Fruit fly (Drosophila melanogaster) whole organism, embryonic: ENCODE measurements around the gene CG31267.

Experiments
- BEAF-32 ChIP-seq: fragments of 200-800 bp; sonication (Bioruptor generic); optimal IDR thresholded peaks from 3 replicates; lab custom pipeline; 2017; ENCODE audit warnings: missing biosample characterization, missing genetic modification characterization, mild to moderate bottlenecking, moderate library complexity, missing genetic modification reagents
- Blimp-1 ChIP-seq: fragments of 200-800 bp; sonication (Bioruptor generic); optimal IDR thresholded peaks from 3 replicates; lab custom pipeline; 2018; ENCODE audit warnings: missing biosample characterization, missing genetic modification characterization, mild to moderate bottlenecking, moderate library complexity, missing genetic modification reagents
- CG12219 ChIP-seq: fragments of 200-800 bp; sonication (Bioruptor generic); optimal IDR thresholded peaks from 3 replicates; lab custom pipeline; 2018; ENCODE audit warnings: missing biosample characterization, mild to moderate bottlenecking, missing genetic modification characterization
- CG14710 ChIP-seq: fragments of 200-800 bp; sonication (Bioruptor generic); optimal IDR thresholded peaks from 3 replicates; lab custom pipeline; 2019; ENCODE audit warnings: missing biosample characterization, mild to moderate bottlenecking, missing genetic modification characterization, moderate library complexity
- CG17186 ChIP-seq: fragments of 200-800 bp; sonication (Bioruptor generic); optimal IDR thresholded peaks from 3 replicates; lab custom pipeline; 2017; ENCODE audit warnings: missing biosample characterization, missing genetic modification reagents, missing genetic modification characterization
- CG2116 ChIP-seq: fragments of 200-800 bp; sonication (Bioruptor generic); optimal IDR thresholded peaks from 3 replicates; lab custom pipeline; 2018; ENCODE audit warnings: missing biosample characterization, mild to moderate bottlenecking, missing genetic modification characterization
- CG32532 ChIP-seq: fragments of 200-800 bp; sonication (Bioruptor generic); IDR thresholded peaks from 2 replicates; pipeline ENCODE4 v1.3.6; 2022; ENCODE audit warnings: missing biosample characterization, missing genetic modification characterization
- CG3847 ChIP-seq: fragments of 200-800 bp; sonication (Bioruptor generic); IDR thresholded peaks from 2 replicates; pipeline ENCODE4 v1.3.6; 2022; ENCODE audit warnings: missing biosample characterization, missing genetic modification characterization
- CG5953 ChIP-seq: fragments of 200-800 bp; sonication (Bioruptor generic); IDR thresholded peaks from 2 replicates; pipeline ENCODE4 v1.3.6; 2022; ENCODE audit warnings: missing biosample characterization, missing genetic modification characterization
- CG7963 ChIP-seq: fragments of 200-800 bp; sonication (Bioruptor generic); IDR thresholded peaks from 3 replicates; pipeline ENCODE4 v1.3.6; 2022; ENCODE audit warnings: missing biosample characterization, missing genetic modification characterization; ENCODE audit not compliant: partially characterized antibody
- CG8765 ChIP-seq: fragments of 200-800 bp; sonication (Bioruptor generic); IDR thresholded peaks from 2 replicates; pipeline ENCODE4 v1.3.6; 2022; ENCODE audit warnings: missing biosample characterization, missing genetic modification characterization
- CG8924 ChIP-seq: fragments of 200-800 bp; optimal IDR thresholded peaks from 3 replicates; lab custom pipeline; 2019; ENCODE audit warnings: missing biosample characterization, mild to moderate bottlenecking, missing genetic modification characterization, moderate library complexity
- CTCF ChIP-seq: fragments of 200-800 bp; sonication (Bioruptor generic); optimal IDR thresholded peaks from 2 replicates; lab custom pipeline; 2017; ENCODE audit warnings: missing biosample characterization, mild to moderate bottlenecking, missing genetic modification characterization, moderate library complexity
- CoRest ChIP-seq: fragments of 200-800 bp; sonication (Bioruptor generic); optimal IDR thresholded peaks from 3 replicates; lab custom pipeline; 2018; ENCODE audit warnings: missing biosample characterization, mild to moderate bottlenecking, missing genetic modification characterization, moderate library complexity
- CrebB ChIP-seq: fragments of 200-800 bp; sonication (Bioruptor generic); optimal IDR thresholded peaks from 3 replicates; lab custom pipeline; 2018; ENCODE audit warnings: missing biosample characterization, mild to moderate bottlenecking, missing genetic modification characterization
- Dad ChIP-seq: fragments of 200-800 bp; sonication (Bioruptor generic); optimal IDR thresholded peaks from 3 replicates; lab custom pipeline; 2016; ENCODE audit warnings: missing biosample characterization, missing genetic modification characterization
- Eip74EF ChIP-seq, 2 experiments: fragments of 200-800 bp in 1 of 2; fragments of >200 bp in 1 of 2; sonication (Bioruptor generic) in 1 of 2; optimal IDR thresholded peaks; 2 replicates each; lab custom pipeline; 2017 to 2019; ENCODE audit warnings: missing biosample characterization in 2 of 2, missing genetic modification characterization in 2 of 2, mild to moderate bottlenecking in 1 of 2, moderate library complexity in 1 of 2
- Ets97D ChIP-seq: fragments of 200-800 bp; sonication (Bioruptor generic); optimal IDR thresholded peaks from 3 replicates; lab custom pipeline; 2016; ENCODE audit warnings: missing biosample characterization, missing genetic modification characterization
- Kr ChIP-seq: fragments of 200-800 bp; sonication (Bioruptor generic); optimal IDR thresholded peaks from 2 replicates; lab custom pipeline; 2017; ENCODE audit warnings: missing biosample characterization, mild to moderate bottlenecking, missing genetic modification characterization
- Lpt ChIP-seq: fragments of >200 bp; optimal IDR thresholded peaks from 2 replicates; lab custom pipeline; 2018; ENCODE audit warnings: missing biosample characterization, missing genetic modification characterization
- MESR4 ChIP-seq: fragments of 200-800 bp; sonication (Bioruptor generic); optimal IDR thresholded peaks from 2 replicates; lab custom pipeline; 2018; ENCODE audit warnings: missing biosample characterization, mild to moderate bottlenecking, missing genetic modification characterization, moderate library complexity
- Neu2 ChIP-seq: fragments of 200-800 bp; sonication (Bioruptor generic); optimal IDR thresholded peaks from 3 replicates; lab custom pipeline; 2016; ENCODE audit warnings: missing biosample characterization, missing genetic modification characterization, borderline replicate concordance
- Oli ChIP-seq: fragments of 200-800 bp; sonication (Bioruptor generic); optimal IDR thresholded peaks from 2 replicates; lab custom pipeline; 2018; ENCODE audit warnings: missing biosample characterization, mild to moderate bottlenecking, missing genetic modification characterization, moderate library complexity
- Opbp ChIP-seq: fragments of 200-800 bp; sonication (Bioruptor generic); IDR thresholded peaks from 3 replicates; pipeline ENCODE4 v1.3.6; 2022; ENCODE audit warnings: missing biosample characterization, missing genetic modification characterization; ENCODE audit not compliant: partially characterized antibody
- chn ChIP-seq: fragments of 200-800 bp; sonication (Bioruptor generic); optimal IDR thresholded peaks from 2 replicates; lab custom pipeline; 2016; ENCODE audit warnings: missing biosample characterization, missing genetic modification characterization
- gfzf ChIP-seq: fragments of 200-800 bp; sonication (Bioruptor generic); optimal IDR thresholded peaks from 2 replicates; lab custom pipeline; 2016; ENCODE audit warnings: missing biosample characterization, mild to moderate bottlenecking, missing genetic modification characterization, moderate library complexity
- grau ChIP-seq: fragments of 200-800 bp; optimal IDR thresholded peaks from 3 replicates; lab custom pipeline; 2019; ENCODE audit warnings: missing biosample characterization, mild to moderate bottlenecking, missing genetic modification characterization, moderate library complexity
- gsb-n ChIP-seq: fragments of 200-800 bp; sonication (Bioruptor generic); optimal IDR thresholded peaks from 3 replicates; lab custom pipeline; 2018; ENCODE audit warnings: missing biosample characterization, mild to moderate bottlenecking, missing genetic modification characterization
- lbe ChIP-seq: fragments of 200-800 bp; sonication (Bioruptor generic); optimal IDR thresholded peaks from 2 replicates; lab custom pipeline; 2016; ENCODE audit warnings: missing biosample characterization, mild to moderate bottlenecking, missing genetic modification characterization
- nau ChIP-seq: fragments of 200-800 bp; sonication (Bioruptor generic); optimal IDR thresholded peaks from 3 replicates; lab custom pipeline; 2017; ENCODE audit warnings: missing biosample characterization, mild to moderate bottlenecking, missing genetic modification characterization, missing genetic modification reagents
- nmo ChIP-seq: fragments of 200-800 bp; sonication (Bioruptor generic); optimal IDR thresholded peaks from 2 replicates; lab custom pipeline; 2018; ENCODE audit warnings: missing biosample characterization, mild to moderate bottlenecking, missing genetic modification characterization, moderate library complexity
- oc ChIP-seq: fragments of 200-800 bp; sonication (Bioruptor generic); optimal IDR thresholded peaks from 2 replicates; lab custom pipeline; 2018; ENCODE audit warnings: missing biosample characterization, mild to moderate bottlenecking, missing genetic modification characterization, moderate library complexity
- onecut ChIP-seq: fragments of 200-800 bp; sonication (Bioruptor generic); IDR thresholded peaks from 2 replicates; pipeline ENCODE4 v1.3.6; 2022; ENCODE audit warnings: missing biosample characterization, missing genetic modification characterization
- pfk ChIP-seq: fragments of 200-800 bp; sonication (Bioruptor generic); optimal IDR thresholded peaks from 2 replicates; lab custom pipeline; 2018; ENCODE audit warnings: missing biosample characterization, mild to moderate bottlenecking, missing genetic modification characterization, moderate library complexity
- phol ChIP-seq: fragments of 200-800 bp; sonication (Bioruptor generic); optimal IDR thresholded peaks from 3 replicates; lab custom pipeline; 2018; ENCODE audit warnings: missing biosample characterization, mild to moderate bottlenecking, missing genetic modification characterization, moderate library complexity
- pzg ChIP-seq: fragments of 200-800 bp; sonication (Bioruptor generic); optimal IDR thresholded peaks from 3 replicates; lab custom pipeline; 2018; ENCODE audit warnings: missing biosample characterization, mild to moderate bottlenecking, missing genetic modification characterization, moderate library complexity
- row ChIP-seq: fragments of 200-800 bp; sonication (Bioruptor generic); IDR thresholded peaks from 3 replicates; pipeline ENCODE4 v1.3.6; 2022; ENCODE audit warnings: missing biosample characterization, missing genetic modification characterization
- sd ChIP-seq: fragments of 200-800 bp; sonication (Bioruptor generic); optimal IDR thresholded peaks from 3 replicates; lab custom pipeline; 2018; ENCODE audit warnings: missing biosample characterization, mild to moderate bottlenecking, missing genetic modification characterization, moderate library complexity
- sens ChIP-seq: fragments of 200-800 bp; sonication (Bioruptor generic); peaks from one replicate; lab custom pipeline; 2016; ENCODE audit warnings: missing biosample characterization, missing genetic modification characterization
- sens-2 ChIP-seq: fragments of 200-800 bp; sonication (Bioruptor generic); IDR thresholded peaks from 2 replicates; pipeline ENCODE4 v1.3.6; 2022; ENCODE audit warnings: missing biosample characterization, missing genetic modification characterization
- stwl ChIP-seq: fragments of 200-800 bp; sonication (Bioruptor generic); optimal IDR thresholded peaks from 3 replicates; lab custom pipeline; 2018; ENCODE audit warnings: missing biosample characterization, mild to moderate bottlenecking, missing genetic modification characterization, moderate library complexity
- vvl ChIP-seq: fragments of 200-800 bp; sonication (Bioruptor generic); IDR thresholded peaks from 2 replicates; pipeline ENCODE4 v1.3.6; 2022; ENCODE audit warnings: missing biosample characterization, missing genetic modification characterization
- zen2 ChIP-seq: fragments of 200-800 bp; sonication (Bioruptor generic); IDR thresholded peaks from 3 replicates; pipeline ENCODE4 v1.3.6; 2022; ENCODE audit warnings: missing biosample characterization, missing genetic modification characterization; ENCODE audit not compliant: partially characterized antibody

CG31267 gene

DNA sequence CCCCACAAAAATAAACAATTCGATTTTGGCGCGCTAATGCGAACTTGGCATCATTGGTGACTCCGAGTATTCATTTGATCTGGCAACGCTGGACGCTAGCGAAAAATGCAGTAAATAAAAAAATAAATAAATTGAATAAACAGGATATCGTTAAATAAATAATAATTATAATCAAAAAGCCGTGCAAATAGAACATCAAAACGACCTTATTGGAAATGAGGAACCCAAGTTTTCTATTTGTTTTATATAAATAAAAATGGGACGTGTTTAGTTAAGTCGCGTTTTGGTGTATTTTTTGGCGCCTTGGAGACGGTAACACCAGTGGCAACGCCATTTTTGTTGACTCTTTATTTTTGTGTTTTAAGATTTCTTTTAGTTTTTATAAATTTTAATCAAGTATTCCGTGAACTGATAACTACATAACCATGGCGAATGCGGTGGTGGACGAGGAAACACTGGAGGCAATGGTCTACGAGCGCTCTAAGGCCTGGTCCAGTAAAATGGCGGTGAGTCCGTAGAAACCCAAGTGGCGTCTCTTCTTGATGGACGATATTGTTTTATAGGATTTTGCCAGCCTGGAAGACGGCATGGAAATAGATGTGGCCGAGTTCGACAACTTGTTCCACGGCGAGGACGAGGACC is 45.9 kb upstream of the CG31267 start, which contains the start of gene cal1 (continued):
- TF ChIP-seq gsb-n (tag; lab: Kevin White, UChicago) (no peak), CG2116 (GFP tag; lab: Kevin White, UChicago) (peak; percentile 61), phol (tag; lab: Kevin White, UChicago) (peak; percentile 95), CG7963 (GFP tag; lab: Robert Waterston, UW) (no peak), nau (GFP tag; lab: Kevin White, UChicago) (no peak), CG8924 (tag; lab: Kevin White, UChicago) (peak; percentile 19), CoRest (tag; lab: Kevin White, UChicago) (peak; percentile 38), Ets97D (GFP tag; lab: Kevin White, UChicago) (peak; percentile 15), sens (peak; percentile 58), Kr (GFP tag; lab: Kevin White, UChicago) (no peak), Opbp (no peak), pzg (GFP tag; lab: Kevin White, UChicago) (peak; percentile 60), gfzf (GFP tag; lab: Kevin White, UChicago) (peak; percentile 65), nmo (GFP tag; lab: Kevin White, UChicago) (peak; percentile 49), CG3847 (peak; percentile 32; the same call in 1 of the 2 replicates), BEAF-32 (GFP tag; lab: Kevin White, UChicago) (peak; percentile 51), CTCF (GFP tag; lab: Kevin White, UChicago) (peak; percentile 4), row (GFP tag; lab: Robert Waterston, UW) (peak; percentile 49), MESR4 (GFP tag; lab: Kevin White, UChicago) (peak; percentile 75), pfk (GFP tag; lab: Kevin White, UChicago) (no peak)

DNA sequence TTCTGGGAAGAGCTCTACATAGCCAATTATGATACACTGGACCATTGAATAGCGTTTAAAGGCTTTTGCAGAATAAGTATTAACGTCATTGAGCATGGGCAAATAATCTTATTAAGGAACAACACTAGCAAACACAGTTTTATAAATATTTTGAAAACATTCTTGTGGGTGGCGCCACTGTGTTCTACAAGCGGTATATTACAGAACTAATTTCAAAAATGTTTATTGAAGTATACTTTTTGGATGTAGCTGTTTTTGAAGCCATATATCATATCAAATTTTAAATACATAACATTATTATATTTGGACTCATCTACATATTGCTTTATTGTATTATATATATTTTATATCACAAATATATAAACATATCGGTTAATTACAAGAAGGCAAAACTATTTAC is 25.1 kb upstream of the CG31267 start:
- TF ChIP-seq CTCF (GFP tag; lab: Kevin White, UChicago), result peak; percentile 93
- TF ChIP-seq Lpt (GFP tag; lab: Kevin White, UChicago), result no peak
- no peak for TF ChIP-seq CG14710 (tag; lab: Kevin White, UChicago)
- TF ChIP-seq stwl, result peak; percentile 50
- peak; percentile 20; the same call in 1 of the 2 replicates for TF ChIP-seq CG32532 (GFP tag; lab: Robert Waterston, UW)
- TF ChIP-seq sd (tag; lab: Kevin White, UChicago), result peak; percentile 42

DNA sequence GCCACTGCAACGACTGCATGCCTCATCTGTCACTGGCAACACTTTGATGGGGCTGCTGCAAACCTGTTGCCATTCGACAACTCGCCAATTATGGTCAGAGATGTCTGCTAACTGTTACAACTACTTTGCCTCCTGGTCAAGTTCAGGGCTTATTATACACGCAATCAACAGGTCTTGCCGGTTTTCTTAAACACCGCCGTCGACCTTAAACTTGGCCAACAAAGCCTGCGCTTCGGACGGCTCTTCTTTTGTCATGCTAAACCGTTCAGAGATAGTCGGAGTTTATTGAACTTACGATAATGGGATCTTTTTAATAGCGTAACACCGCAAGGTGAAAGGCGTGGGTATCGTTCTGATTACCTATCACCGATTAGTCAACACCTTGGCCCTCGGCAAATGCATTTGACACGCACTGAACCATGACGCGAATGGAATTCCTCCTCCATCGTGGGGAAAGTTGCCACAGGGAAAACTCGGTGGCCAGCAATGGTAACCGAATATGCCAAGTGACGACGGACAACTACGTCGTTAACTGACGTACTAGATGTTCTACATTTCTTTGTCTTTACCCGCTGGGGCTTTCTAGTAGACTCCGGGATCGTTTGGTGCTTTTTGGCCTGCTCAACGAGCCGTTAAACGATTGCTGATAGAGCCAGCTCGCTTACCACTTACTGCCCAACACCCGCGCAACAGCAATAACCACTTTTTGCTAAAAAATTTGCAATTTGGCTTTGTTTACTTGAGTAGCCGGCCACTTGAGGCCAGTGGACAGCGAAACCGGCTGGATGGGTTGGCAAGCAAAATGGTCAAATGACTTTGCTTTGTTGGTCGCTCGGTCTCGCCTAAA is 22.9 kb upstream of the CG31267 start:
- TF ChIP-seq chn (GFP tag; lab: Kevin White, UChicago) (no peak), Blimp-1 (peak; percentile 2), oc (tag; lab: Kevin White, UChicago) (peak; percentile 4), Oli (no peak), gsb-n (tag; lab: Kevin White, UChicago) (peak; percentile 6), Neu2 (GFP tag; lab: Kevin White, UChicago) (peak; percentile 56), Dad (GFP tag; lab: Kevin White, UChicago) (no peak), vvl (GFP tag; lab: Robert Waterston, UW) (peak; percentile 15; the same call in 1 of the 2 replicates)
- TF ChIP-seq, all 482 proteins: peak for 5

- peak; percentile 25 for TF ChIP-seq CrebB (tag; lab: Kevin White, UChicago)
- peak; percentile 8 for TF ChIP-seq grau (tag; lab: Kevin White, UChicago)
- no peak for TF ChIP-seq sens-2 (GFP tag; lab: Robert Waterston, UW)
- no peak for TF ChIP-seq CG5953
- peak in 1 of 2 experiments; percentile 12 for TF ChIP-seq Eip74EF (GFP tag; optimal IDR thresholded peaks at IDR 0.05; lab: Kevin White, UChicago)
- peak; percentile 15; the same call in 1 of the 2 replicates for TF ChIP-seq onecut (GFP tag; lab: Robert Waterston, UW)
- no peak for TF ChIP-seq CG8765 (GFP tag; lab: Robert Waterston, UW)
- TF ChIP-seq CG12219, result peak; percentile 37
- no peak for TF ChIP-seq CG17186 (GFP tag; lab: Kevin White, UChicago)
- TF ChIP-seq zen2 (GFP tag; lab: Robert Waterston, UW), result no peak
- TF ChIP-seq lbe, result peak; percentile 45
These were observed 18.3 kb upstream of the CG31267 start for dm6 chr3R:17115668-17116067.
